Fruit fly (Drosophila melanogaster) whole organism, embryonic: ENCODE results near the gene CG5225.

ENCODE experiments used
- CG10431 ChIP-seq: fragments of 200-800 bp; sonication (Bioruptor generic); optimal IDR thresholded peaks from 3 replicates; lab custom pipeline; 2018; ENCODE audit warnings: missing biosample characterization, mild to moderate bottlenecking, missing genetic modification characterization
- Rx ChIP-seq: fragments of 200-800 bp; sonication (Bioruptor generic); IDR thresholded peaks from 2 replicates; pipeline ENCODE4 v1.3.6; 2022; ENCODE audit warnings: missing biosample characterization, missing genetic modification characterization
- fru ChIP-seq: fragments of >200 bp; optimal IDR thresholded peaks from 2 replicates; lab custom pipeline; 2017
- lmd ChIP-seq: fragments of 200-800 bp; sonication (Bioruptor generic); IDR thresholded peaks from 2 replicates; pipeline ENCODE4 v1.3.6; 2022; ENCODE audit warnings: missing biosample characterization, missing genetic modification characterization
- otp ChIP-seq: fragments of 200-800 bp; sonication (Bioruptor generic); IDR thresholded peaks from 3 replicates; pipeline ENCODE4, ENCODE4 v1.3.6; 2022; ENCODE audit warnings: missing biosample characterization, missing genetic modification characterization

DNA sequence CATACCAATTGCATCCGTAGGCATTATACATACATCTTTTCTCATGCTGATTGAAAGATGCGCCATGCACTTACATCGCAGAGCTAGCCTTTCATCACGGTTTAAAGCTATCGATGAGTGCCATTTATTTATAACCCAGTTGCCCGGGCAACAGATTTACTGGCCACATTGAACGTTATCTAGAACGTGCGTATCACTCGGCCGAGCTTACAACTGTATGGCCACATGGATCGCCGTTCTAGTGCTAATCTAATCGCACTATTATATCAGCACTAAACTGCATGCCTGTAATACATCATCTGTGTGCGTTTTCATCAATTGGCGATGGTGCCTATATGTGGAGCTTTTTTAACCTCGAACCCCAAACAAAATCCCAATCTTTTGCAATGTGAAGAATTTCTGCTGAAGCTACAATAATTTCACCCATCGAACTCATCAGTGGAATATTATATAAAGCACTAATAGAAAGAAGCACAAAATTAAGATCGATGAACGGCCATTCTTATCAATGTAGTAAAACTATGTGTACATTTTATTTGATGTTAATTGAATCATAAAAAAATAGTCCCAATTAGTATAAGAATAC lies 32.4 kb downstream of the CG5225 start:
- TF ChIP-seq Rx (no peak), fru (lab: Kevin White, UChicago) (no peak), CG10431 (GFP tag; lab: Kevin White, UChicago) (no peak), otp (no peak), lmd (GFP tag; lab: Robert Waterston, UW) (no peak)
